Fruit fly (Drosophila melanogaster): ENCODE results near the gene Psf2.

Psf2 gene

DNA sequence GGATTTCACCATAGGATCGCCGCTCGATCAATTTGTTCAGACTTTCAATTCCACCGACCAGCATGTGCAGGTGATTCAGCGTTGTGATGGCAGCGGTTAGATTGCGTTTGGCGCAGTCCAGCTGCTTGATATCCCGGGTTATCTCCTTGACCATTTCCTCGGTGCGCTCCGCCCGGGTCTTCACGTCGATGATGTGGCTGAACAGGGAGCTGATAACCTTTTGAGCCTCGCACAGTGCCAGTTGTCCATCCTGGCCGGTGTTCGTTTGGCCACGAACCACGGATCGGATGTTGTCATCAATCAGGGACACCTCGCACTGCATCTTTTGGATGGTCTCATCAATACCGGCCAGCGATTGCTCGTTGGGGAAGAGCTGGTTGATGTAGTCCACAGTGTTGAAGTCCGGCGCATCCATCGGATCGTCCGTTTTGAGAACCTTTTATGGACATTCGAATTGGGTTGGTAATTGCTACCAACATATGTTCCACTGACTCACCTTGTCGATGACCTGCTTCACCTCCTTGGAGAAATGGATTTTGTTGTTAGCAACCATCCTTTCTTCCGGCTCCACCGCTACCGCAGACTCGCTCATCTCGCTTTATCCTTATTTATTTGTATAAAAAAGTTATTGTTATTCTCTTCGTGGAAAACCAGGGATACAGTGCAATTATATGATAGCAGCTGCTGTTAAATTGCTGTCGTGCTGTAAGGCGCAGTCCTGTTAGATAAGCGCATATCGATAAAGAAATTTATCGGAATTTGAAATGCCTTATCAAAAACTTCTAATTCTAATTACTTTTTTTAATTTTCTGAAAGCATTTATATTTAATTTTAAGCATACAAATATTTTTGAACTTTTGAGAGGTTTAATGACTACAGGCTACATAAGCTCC is 1.5 kb downstream of the Psf2 start, which contains the start of gene Vps53:
TSS of gene Vps53 (minus strand) at position 676 of the 893 bp plus-strand sequence.
- TF ChIP-seq CG17801 (GFP tag; optimal IDR thresholded peaks at IDR 0.05; ENCODE audit: partially characterized antibody): no peak

DNA sequence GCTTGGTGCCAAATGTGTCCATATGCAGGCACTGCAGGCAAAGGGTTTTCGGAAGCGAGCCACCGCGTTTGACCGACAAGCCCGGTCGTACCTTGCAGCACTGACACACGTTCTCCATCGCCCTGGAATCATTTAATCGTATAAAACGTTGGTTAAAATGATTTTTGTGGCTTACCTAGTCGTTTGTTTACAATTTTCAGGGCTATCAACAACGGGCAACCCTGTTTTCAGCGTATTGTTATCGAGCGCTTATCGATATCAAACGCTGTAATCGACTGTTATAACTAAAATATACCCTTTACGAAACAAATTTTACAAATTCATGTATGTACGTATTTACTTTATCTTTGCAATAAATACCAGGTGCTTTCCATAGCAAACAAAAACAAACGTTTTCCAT is 4.6 kb downstream of the Psf2 start, which contains the start of gene CG17612:
TSS of gene CG17612 (minus strand) at position 214 of the 400 bp plus-strand sequence.
- TF ChIP-seq CG17801 (GFP tag; optimal IDR thresholded peaks at IDR 0.05; ENCODE audit: partially characterized antibody): no peak

DNA sequence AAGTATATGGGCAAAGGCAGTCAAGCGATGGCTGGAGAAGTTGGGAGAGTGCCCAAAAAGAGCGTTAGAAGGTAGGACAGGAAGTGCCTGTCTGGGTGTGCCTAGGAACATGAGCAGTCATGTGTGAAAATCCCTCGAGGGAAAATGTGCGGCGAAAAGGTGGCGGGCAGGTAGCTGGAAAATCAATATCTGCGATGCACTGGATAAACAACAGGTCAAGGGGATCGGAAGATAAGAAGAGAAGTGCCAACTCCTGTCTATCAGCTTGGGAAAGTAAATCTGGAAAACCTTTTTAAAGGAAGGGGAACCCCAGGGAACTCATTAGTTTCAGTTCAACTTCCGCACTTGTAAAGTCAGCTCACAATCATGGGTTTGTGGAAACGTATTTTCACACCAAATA is 8.8 kb downstream of the Psf2 start:
- TF ChIP-seq CG17801 (GFP tag; optimal IDR thresholded peaks at IDR 0.05; ENCODE audit: partially characterized antibody): no peak

DNA sequence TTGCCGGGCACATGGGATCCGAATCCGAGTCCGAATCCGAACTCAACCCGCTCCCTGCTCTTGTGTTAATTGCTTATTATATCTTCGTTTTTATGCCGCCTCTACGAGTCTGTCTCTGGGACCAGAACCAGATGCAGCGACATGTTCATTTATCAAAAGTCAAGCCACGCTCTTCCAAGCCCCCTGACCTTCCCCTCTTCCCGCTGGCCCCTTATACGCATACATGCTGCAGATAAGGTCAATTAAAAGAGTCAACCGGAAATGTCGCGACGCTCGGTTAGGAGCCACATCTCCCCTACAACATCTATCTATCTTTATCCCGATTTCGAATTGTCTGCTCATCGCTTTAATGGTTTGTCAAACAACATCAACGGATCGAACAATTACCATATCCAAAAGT is 9.4 kb downstream of the Psf2 start:
- TF ChIP-seq CG17801 (GFP tag; optimal IDR thresholded peaks at IDR 0.05; ENCODE audit: partially characterized antibody): no peak

dm6 chr2L:4375035-4376009 is 11.8 kb downstream of the Psf2 start:
- no peak for TF ChIP-seq CG17801 (GFP tag; optimal IDR thresholded peaks at IDR 0.05; ENCODE audit: partially characterized antibody)

DNA sequence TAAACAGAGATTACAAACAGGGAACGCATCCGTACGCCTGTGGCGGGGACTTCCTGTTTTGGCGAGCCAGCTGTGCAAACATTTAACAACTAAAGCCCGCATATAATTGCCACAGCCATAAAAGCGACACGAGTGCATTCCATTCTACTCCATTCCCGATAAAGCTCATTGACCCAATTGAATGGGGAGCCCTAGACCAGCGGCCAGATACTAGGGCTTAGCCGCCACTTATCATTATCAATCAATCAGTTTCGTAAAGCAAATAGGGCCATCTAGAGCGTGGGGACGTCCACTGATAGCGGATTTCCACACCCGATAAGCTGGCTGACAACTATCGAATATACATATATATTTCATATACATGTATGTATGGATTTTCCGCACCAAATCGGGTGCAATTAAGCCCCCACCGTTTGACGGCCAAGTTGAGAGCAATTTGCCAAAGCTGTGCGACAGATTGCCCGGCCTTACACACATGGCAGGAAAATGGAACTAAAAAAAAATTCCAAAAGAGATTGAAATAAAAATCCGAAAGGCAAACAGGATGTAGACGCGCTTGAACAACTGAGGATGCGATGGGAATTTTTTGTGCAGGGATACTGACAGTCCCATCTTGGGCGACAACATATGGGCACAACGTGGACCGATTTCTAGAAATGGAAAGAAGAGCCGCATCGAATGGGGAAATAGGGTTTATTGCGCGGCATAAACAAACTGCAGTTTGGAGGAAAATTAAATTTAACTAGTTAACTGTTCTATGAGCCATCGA is 14.2 kb downstream of the Psf2 start:
- TF ChIP-seq CG17801 (GFP tag; optimal IDR thresholded peaks at IDR 0.05; ENCODE audit: partially characterized antibody): no peak

dm6 chr2L:4371516-4372136 is 15.5 kb downstream of the Psf2 start:
- peak; percentile 36 for TF ChIP-seq CG17801 (GFP tag; optimal IDR thresholded peaks at IDR 0.05; ENCODE audit: partially characterized antibody)

- no peak for TF ChIP-seq CG17801 (GFP tag; optimal IDR thresholded peaks at IDR 0.05; ENCODE audit: partially characterized antibody)
Observed at dm6 chr2L:4370592-4370991, 16.6 kb downstream of the Psf2 start.

DNA sequence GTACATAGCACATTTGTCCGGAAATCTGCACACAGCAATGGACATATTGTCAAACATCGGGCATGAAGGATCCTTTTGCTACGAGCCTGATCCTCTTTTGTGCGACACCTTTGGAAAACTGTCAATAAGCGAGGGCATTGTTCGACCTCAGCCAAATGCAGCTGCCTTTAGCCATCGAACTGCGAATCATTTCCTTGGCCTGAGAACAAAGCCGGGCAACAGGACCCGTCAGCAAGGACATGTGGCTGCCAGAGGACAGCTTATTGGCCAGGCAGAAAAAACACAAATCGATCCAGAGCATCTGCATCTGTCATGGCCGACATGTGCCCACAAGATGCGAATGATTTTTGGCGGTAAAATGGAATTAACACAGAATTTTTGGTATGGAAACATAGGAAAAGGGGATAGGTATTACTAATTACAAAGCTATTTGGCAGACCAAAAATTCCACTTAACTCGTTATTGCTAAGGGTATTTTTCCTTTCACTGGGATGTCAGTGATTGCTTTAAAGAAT is 17.1 kb downstream of the Psf2 start:
- no peak for TF ChIP-seq CG17801 (GFP tag; optimal IDR thresholded peaks at IDR 0.05; ENCODE audit: partially characterized antibody)

dm6 chr2L:4368553-4369268 is 18.4 kb downstream of the Psf2 start:
- no peak for TF ChIP-seq CG17801 (GFP tag; optimal IDR thresholded peaks at IDR 0.05; ENCODE audit: partially characterized antibody)

dm6 chr2L:4366652-4367051 is 20.5 kb downstream of the Psf2 start:
- TF ChIP-seq CG17801 (GFP tag; optimal IDR thresholded peaks at IDR 0.05; ENCODE audit: partially characterized antibody): no peak

- no peak for TF ChIP-seq CG17801 (GFP tag; optimal IDR thresholded peaks at IDR 0.05; ENCODE audit: partially characterized antibody)
Observed at dm6 chr2L:4365792-4366326, 21.3 kb downstream of the Psf2 start.

- no peak for TF ChIP-seq CG17801 (GFP tag; optimal IDR thresholded peaks at IDR 0.05; ENCODE audit: partially characterized antibody)
Observed at dm6 chr2L:4364914-4365313, 22.2 kb downstream of the Psf2 start.

Measured in ovary, adult (tissue).